Worm (Caenorhabditis elegans): ENCODE results near the gene Y110A2AL.6.

Y110A2AL.6 gene

DNA sequence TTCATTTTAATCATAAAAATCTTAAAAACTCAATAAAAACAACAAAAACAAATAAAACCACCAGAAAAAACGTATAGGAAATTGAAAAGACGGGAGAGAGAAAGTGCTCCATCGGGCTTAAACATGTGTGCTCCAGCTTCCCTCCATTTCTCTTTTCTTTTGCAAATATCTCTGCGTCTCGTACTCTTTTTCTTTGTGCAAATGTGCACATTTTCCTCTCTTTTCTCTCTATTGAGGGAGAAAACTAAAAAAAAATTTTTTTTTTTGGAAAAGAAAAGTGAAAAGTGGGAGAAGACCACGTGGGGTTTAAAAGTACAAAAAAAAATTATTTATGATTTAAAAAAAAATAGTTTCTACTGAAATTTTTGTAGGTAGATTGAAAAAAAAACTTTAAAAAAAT, 37.2 kb downstream of the Y110A2AL.6 start (continued):
- TF ChIP-seq efl-3 (GFP tag; optimal IDR thresholded peaks at IDR 0.05) = no peak
- TF ChIP-seq nhr-71 (tag; optimal IDR thresholded peaks at IDR 0.05) = peak; percentile 46
- no peak for TF ChIP-seq lin-39 (tag; optimal IDR thresholded peaks at IDR 0.05)
- TF ChIP-seq zip-4 (GFP tag; optimal IDR thresholded peaks at IDR 0.05) = no peak
- TF ChIP-seq fkh-8 (tag; optimal IDR thresholded peaks at IDR 0.05) = no peak
- TF ChIP-seq ces-1 (GFP tag; optimal IDR thresholded peaks at IDR 0.05) = no peak
- TF ChIP-seq ets-5 (GFP tag; IDR thresholded peaks at IDR 0.05) = no peak
- TF ChIP-seq vab-15 (tag; optimal IDR thresholded peaks at IDR 0.05) = no peak
- peak in 1 of 3 experiments; percentile 15 for TF ChIP-seq ceh-82 (tag; optimal IDR thresholded peaks at IDR 0.05)
- no peak for TF ChIP-seq hpl-2 (GFP tag; optimal IDR thresholded peaks at IDR 0.05)
- no peak for TF ChIP-seq nhr-47 (tag; optimal IDR thresholded peaks at IDR 0.05)
- TF ChIP-seq unc-130 (tag; optimal IDR thresholded peaks at IDR 0.05) = no peak
- no peak for TF ChIP-seq skn-1 (tag; optimal IDR thresholded peaks at IDR 0.05)
- no peak for TF ChIP-seq lin-15B (tag; optimal IDR thresholded peaks at IDR 0.05)
- no peak for TF ChIP-seq ceh-90 (tag; optimal IDR thresholded peaks at IDR 0.05)
- TF ChIP-seq pax-3 (tag; optimal IDR thresholded peaks at IDR 0.05) = no peak
- no peak for TF ChIP-seq pag-3 (tag; optimal IDR thresholded peaks at IDR 0.05; ENCODE audit: borderline replicate concordance, insufficient read depth)
- TF ChIP-seq hlh-4 (tag; optimal IDR thresholded peaks at IDR 0.05) = no peak
- TF ChIP-seq nhr-12 (tag; optimal IDR thresholded peaks at IDR 0.05) = no peak
- no peak for TF ChIP-seq unc-62 (GFP tag; optimal IDR thresholded peaks at IDR 0.05)
- no peak for TF ChIP-seq blmp-1 (tag; optimal IDR thresholded peaks at IDR 0.05)
- no peak for TF ChIP-seq aly-2 (tag; optimal IDR thresholded peaks at IDR 0.05)
- no peak for TF ChIP-seq hlh-17 (GFP tag; optimal IDR thresholded peaks at IDR 0.05; ENCODE audit: borderline replicate concordance)
- TF ChIP-seq unc-86 (tag; optimal IDR thresholded peaks at IDR 0.05) = no peak
- no peak for TF ChIP-seq Y116A8C.19 (tag; optimal IDR thresholded peaks at IDR 0.05; ENCODE audit: borderline replicate concordance)
- no peak for TF ChIP-seq C04F5.9 (tag; optimal IDR thresholded peaks at IDR 0.05)
- TF ChIP-seq nhr-84 (tag; optimal IDR thresholded peaks at IDR 0.05) = no peak
- peak in 1 of 2 experiments; percentile 32 for TF ChIP-seq mdl-1 (tag; optimal IDR thresholded peaks at IDR 0.05)
- TF ChIP-seq lin-35 (GFP tag; optimal IDR thresholded peaks at IDR 0.05) = no peak
- TF ChIP-seq F16B12.6 (tag; optimal IDR thresholded peaks at IDR 0.05) = no peak
- no peak for TF ChIP-seq jun-1 (tag; optimal IDR thresholded peaks at IDR 0.05)
- peak; percentile 65 for TF ChIP-seq lin-14 (GFP tag; optimal IDR thresholded peaks at IDR 0.05)
- TF ChIP-seq grh-1 (GFP tag; IDR thresholded peaks at IDR 0.05) = no peak
- TF ChIP-seq ztf-11 (tag; optimal IDR thresholded peaks at IDR 0.05) = no peak
- no peak for TF ChIP-seq fkh-4 (tag; optimal IDR thresholded peaks at IDR 0.05; ENCODE audit: borderline replicate concordance)
- TF ChIP-seq C16A3.4 (tag; optimal IDR thresholded peaks at IDR 0.05) = no peak
- no peak for TF ChIP-seq rnt-1 (tag; optimal IDR thresholded peaks at IDR 0.05)
- TF ChIP-seq unc-30 (tag; optimal IDR thresholded peaks at IDR 0.05) = no peak
- no peak for TF ChIP-seq isw-1 (GFP tag; IDR thresholded peaks at IDR 0.05)
- TF ChIP-seq egl-27 (tag; optimal IDR thresholded peaks at IDR 0.05) = no peak
- TF ChIP-seq nhr-90 (tag; optimal IDR thresholded peaks at IDR 0.05; ENCODE audit: poor library complexity) = no peak
- no peak for TF ChIP-seq ztf-4 (tag; optimal IDR thresholded peaks at IDR 0.05)
- TF ChIP-seq sox-4 (tag; optimal IDR thresholded peaks at IDR 0.05) = no peak
- peak in 1 of 2 experiments; percentile 42 for TF ChIP-seq lsy-2 (tag; optimal IDR thresholded peaks at IDR 0.05)
- peak; percentile 34 to 51 for TF ChIP-seq efl-1 (optimal IDR thresholded peaks at IDR 0.05)
- TF ChIP-seq efl-1 (GFP tag; optimal IDR thresholded peaks at IDR 0.05 in 1 of 2) = no peak
- TF ChIP-seq snpc-4 (tag; optimal IDR thresholded peaks at IDR 0.05) = no peak
- no peak for TF ChIP-seq ama-1 (optimal IDR thresholded peaks at IDR 0.05)
- no peak for TF ChIP-seq nhr-20 (tag; optimal IDR thresholded peaks at IDR 0.05)
- TF ChIP-seq ceh-63 (GFP tag; optimal IDR thresholded peaks at IDR 0.05) = no peak
- no peak for TF ChIP-seq swsn-7 (tag; optimal IDR thresholded peaks at IDR 0.05)
